Fruit fly (Drosophila melanogaster): ENCODE results near the gene Spn28Dc.

The Spn28Dc gene

dm6 chr2L:8030102-8030501, 23.1 kb upstream of the Spn28Dc start:
- no peak for TF ChIP-seq fd85E (GFP tag; optimal IDR thresholded peaks at IDR 0.05)
- TF ChIP-seq CG34406 (GFP tag; optimal IDR thresholded peaks at IDR 0.05), result no peak
- no peak for TF ChIP-seq dac (GFP tag; optimal IDR thresholded peaks at IDR 0.05)
- no peak for TF ChIP-seq Blimp-1 (GFP tag; optimal IDR thresholded peaks at IDR 0.05)
- TF ChIP-seq CG6792 (GFP tag; optimal IDR thresholded peaks at IDR 0.05), result no peak
- TF ChIP-seq Hr4 (GFP tag; optimal IDR thresholded peaks at IDR 0.05), result peak; percentile 25

dm6 chr2L:8029160-8029852, 22.3 kb upstream of the Spn28Dc start, which contains the start of gene baf:
baf (plus strand) TSS chr2L:8029462.
- TF ChIP-seq CG3919 (GFP tag; optimal IDR thresholded peaks at IDR 0.05) (no peak), CG3032 (tag; optimal IDR thresholded peaks at IDR 0.05) (peak; percentile 7), CG6854 (GFP tag; optimal IDR thresholded peaks at IDR 0.05) (peak; percentile 45), ss (GFP tag; optimal IDR thresholded peaks at IDR 0.05) (peak; percentile 36 to 38), Eip78C (GFP tag) (peak; percentile 71), CG15336 (GFP tag; IDR thresholded peaks at IDR 0.05) (no peak), achi (GFP tag; optimal IDR thresholded peaks at IDR 0.05) (peak; percentile 58), fkh (GFP tag; optimal IDR thresholded peaks at IDR 0.05) (peak; percentile 89), CG1621 (tag; optimal IDR thresholded peaks at IDR 0.05) (no peak), pdm3 (GFP tag; optimal IDR thresholded peaks at IDR 0.05) (no peak)

- TF ChIP-seq CG11902 (GFP tag; optimal IDR thresholded peaks at IDR 0.05) (no peak), Met (GFP tag; optimal IDR thresholded peaks at IDR 0.05) (no peak), Eip93F (GFP tag; optimal IDR thresholded peaks at IDR 0.05) (no peak), Eip75B (GFP tag; optimal IDR thresholded peaks at IDR 0.05) (no peak)
These were observed 17.3 kb upstream of the Spn28Dc start for dm6 chr2L:8024325-8024724.

DNA sequence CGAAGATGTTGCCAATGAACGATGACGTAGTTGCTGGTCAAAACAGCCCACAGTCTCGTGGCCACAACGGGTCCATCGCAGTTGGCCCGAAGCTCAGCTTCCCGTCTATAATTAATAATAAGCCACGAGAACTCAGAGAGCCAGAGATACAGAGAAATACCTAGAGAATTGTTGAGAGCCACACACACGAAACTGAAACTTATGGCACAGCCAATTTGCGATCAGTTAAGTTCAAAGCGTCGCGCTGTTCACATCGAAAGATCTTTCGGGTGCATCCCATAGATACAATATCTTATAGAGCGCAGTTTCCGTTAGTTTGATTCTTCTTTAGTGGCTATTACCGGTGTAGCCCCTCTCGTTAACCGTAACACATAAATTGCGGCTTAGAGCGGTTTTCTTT, 5.5 kb upstream of the Spn28Dc start:
- TF ChIP-seq Eip78C (GFP tag) (peak; percentile 45), CG9139 (GFP tag; optimal IDR thresholded peaks at IDR 0.05) (no peak), pdm3 (GFP tag; optimal IDR thresholded peaks at IDR 0.05) (no peak)

- no peak for TF ChIP-seq Lpt (GFP tag; optimal IDR thresholded peaks at IDR 0.05)
- TF ChIP-seq CG32006 (GFP tag; optimal IDR thresholded peaks at IDR 0.05), result no peak
- TF ChIP-seq CG11902 (GFP tag; optimal IDR thresholded peaks at IDR 0.05), result no peak
- TF ChIP-seq pdm3 (GFP tag; optimal IDR thresholded peaks at IDR 0.05), result no peak
- no peak for TF ChIP-seq acj6 (GFP tag; optimal IDR thresholded peaks at IDR 0.05)
- peak; percentile 14 for TF ChIP-seq Eip78C (GFP tag)
- no peak for TF ChIP-seq topi (GFP tag; optimal IDR thresholded peaks at IDR 0.05)
- no peak for TF ChIP-seq Ets21C (GFP tag; optimal IDR thresholded peaks at IDR 0.05)
- TF ChIP-seq Eip75B (GFP tag; optimal IDR thresholded peaks at IDR 0.05), result no peak
- no peak for TF ChIP-seq CG6163 (GFP tag; IDR thresholded peaks at IDR 0.05)
- TF ChIP-seq spab (GFP tag; optimal IDR thresholded peaks at IDR 0.05), result no peak
- peak; percentile 34; the same call in 1 of the 3 replicates for TF ChIP-seq eg (GFP tag; IDR thresholded peaks at IDR 0.05)
- TF ChIP-seq Sox15 (GFP tag; optimal IDR thresholded peaks at IDR 0.05), result no peak
- TF ChIP-seq CG7368 (GFP tag; optimal IDR thresholded peaks at IDR 0.05), result no peak
- no peak; the same call in 2 of the 3 replicates for TF ChIP-seq CG8119 (GFP tag; IDR thresholded peaks at IDR 0.05)
- TF ChIP-seq dsx (GFP tag; optimal IDR thresholded peaks at IDR 0.05; ENCODE audit: poor library complexity, severe bottlenecking), result peak; percentile 5
- no peak for TF ChIP-seq CG10669 (GFP tag; optimal IDR thresholded peaks at IDR 0.05)
- TF ChIP-seq fkh (GFP tag; optimal IDR thresholded peaks at IDR 0.05), result peak; percentile 23
These were observed 3.8 kb upstream of the Spn28Dc start, which contains the start of the genes Glyat and Tg for dm6 chr2L:8010602-8011455. Glyat (minus strand) TSS chr2L:8010652. Tg (plus strand) TSS chr2L:8011405.
